Fruit fly (Drosophila melanogaster): Measurements from ENCODE around the gene CG32191.

CG32191 gene

DNA sequence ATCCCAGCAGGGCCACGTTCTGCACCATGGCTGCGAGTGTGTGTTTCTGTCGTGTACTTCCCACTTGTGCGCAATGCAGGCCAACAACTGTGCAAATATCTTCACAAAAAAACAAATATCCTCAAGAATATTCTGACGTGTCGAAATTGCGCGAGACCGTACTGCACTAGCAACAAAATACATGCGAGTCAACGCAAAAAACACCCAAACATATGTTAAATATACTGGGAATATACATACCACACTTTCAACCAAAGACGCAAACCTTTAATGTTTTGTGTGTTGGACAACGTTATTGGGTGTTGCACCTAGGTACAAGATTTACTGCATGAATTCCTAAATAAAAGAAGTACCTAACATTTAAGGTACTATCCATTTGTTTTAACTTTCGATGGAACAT is 6.8 kb downstream of the CG32191 start, which contains the start of gene NUCB1 (continued):
- no peak for TF ChIP-seq gcm (GFP tag; optimal IDR thresholded peaks at IDR 0.05)
- TF ChIP-seq seq (GFP tag; IDR thresholded peaks at IDR 0.05): no peak
- no peak for TF ChIP-seq ham (GFP tag; IDR thresholded peaks at IDR 0.05)
- TF ChIP-seq CG4360 (GFP tag; IDR thresholded peaks at IDR 0.05): no peak
- no peak for TF ChIP-seq schlank (tag; optimal IDR thresholded peaks at IDR 0.05)
- TF ChIP-seq CG17385 (GFP tag; optimal IDR thresholded peaks at IDR 0.05): no peak
- TF ChIP-seq ERR (GFP tag; optimal IDR thresholded peaks at IDR 0.05): peak; percentile 34
- TF ChIP-seq Drgx (GFP tag; IDR thresholded peaks at IDR 0.05): no peak
- TF ChIP-seq cg (GFP tag; optimal IDR thresholded peaks at IDR 0.05): no peak
- TF ChIP-seq CG7556 (GFP tag; optimal IDR thresholded peaks at IDR 0.05): no peak
- TF ChIP-seq CG10462 (GFP tag; optimal IDR thresholded peaks at IDR 0.05): no peak
- peak; percentile 48; the same call in 1 of the 3 replicates for TF ChIP-seq Opbp (GFP tag; IDR thresholded peaks at IDR 0.05; ENCODE audit: partially characterized antibody)
- TF ChIP-seq CG10565 (GFP tag; optimal IDR thresholded peaks at IDR 0.05): no peak
- no peak for TF ChIP-seq ap (GFP tag; IDR thresholded peaks at IDR 0.05)
- TF ChIP-seq Hey (tag; optimal IDR thresholded peaks at IDR 0.05): no peak
- TF ChIP-seq tll (GFP tag; optimal IDR thresholded peaks at IDR 0.05): peak in 1 of 2 experiments; percentile 74
- no peak for TF ChIP-seq CG9876 (GFP tag; optimal IDR thresholded peaks at IDR 0.05)
- no peak for TF ChIP-seq scrt (GFP tag; optimal IDR thresholded peaks at IDR 0.05)
- peak; percentile 48 for TF ChIP-seq HHEX (GFP tag; optimal IDR thresholded peaks at IDR 0.05)
- TF ChIP-seq HLH4C (GFP tag; IDR thresholded peaks at IDR 0.05; ENCODE audit: partially characterized antibody): no peak
- TF ChIP-seq CG7987 (GFP tag; optimal IDR thresholded peaks at IDR 0.05): peak; percentile 16
- peak; percentile 37; the same call in 1 of the 2 replicates for TF ChIP-seq CG17328 (GFP tag; IDR thresholded peaks at IDR 0.05)
- no peak for TF ChIP-seq hb (GFP tag; IDR thresholded peaks at IDR 0.05; ENCODE audit: partially characterized antibody)
- no peak for TF ChIP-seq en (GFP tag; optimal IDR thresholded peaks at IDR 0.05)
- TF ChIP-seq dpn (GFP tag; optimal IDR thresholded peaks at IDR 0.05): peak; percentile 47 to 64
- no peak for TF ChIP-seq CG7745 (tag; optimal IDR thresholded peaks at IDR 0.05)
- no peak for TF ChIP-seq Blimp-1 (GFP tag; optimal IDR thresholded peaks at IDR 0.05)
- no peak for TF ChIP-seq CG10321 (GFP tag; IDR thresholded peaks at IDR 0.05)
- no peak for TF ChIP-seq CG2889 (GFP tag; IDR thresholded peaks at IDR 0.05)
- TF ChIP-seq Six4 (GFP tag; optimal IDR thresholded peaks at IDR 0.05): no peak
- TF ChIP-seq esg (GFP tag; conservative IDR thresholded peaks at IDR 0.05): no peak
- TF ChIP-seq Fer3 (tag; optimal IDR thresholded peaks at IDR 0.05): no peak
- no peak for TF ChIP-seq toy (GFP tag; IDR thresholded peaks at IDR 0.05)
- peak; percentile 97 for TF ChIP-seq stwl (tag; optimal IDR thresholded peaks at IDR 0.05)
- peak; percentile 37; the same call in 1 of the 2 replicates for TF ChIP-seq Bgb (GFP tag; IDR thresholded peaks at IDR 0.05; ENCODE audit: partially characterized antibody)
- no peak for TF ChIP-seq cad (GFP tag; optimal IDR thresholded peaks at IDR 0.05)
- peak; percentile 83 for TF ChIP-seq CG15514 (GFP tag; optimal IDR thresholded peaks at IDR 0.05)
- no peak for TF ChIP-seq CG9437 (GFP tag; optimal IDR thresholded peaks at IDR 0.05)
- TF ChIP-seq Ssrp (tag; optimal IDR thresholded peaks at IDR 0.05): no peak
- TF ChIP-seq crol (GFP tag; IDR thresholded peaks at IDR 0.05): no peak
- no peak for TF ChIP-seq PHDP (tag; optimal IDR thresholded peaks at IDR 0.05)
- peak; percentile 83 for TF ChIP-seq HmgZ (tag; optimal IDR thresholded peaks at IDR 0.05)
- no peak for TF ChIP-seq ttk (GFP tag; IDR thresholded peaks at IDR 0.05)
- no peak for TF ChIP-seq CTCF (GFP tag; optimal IDR thresholded peaks at IDR 0.05)
- TF ChIP-seq CG16815 (GFP tag; optimal IDR thresholded peaks at IDR 0.05): no peak
- peak; percentile 97 for TF ChIP-seq row (GFP tag; IDR thresholded peaks at IDR 0.05)
- TF ChIP-seq chif (GFP tag; optimal IDR thresholded peaks at IDR 0.05): no peak
- 0 out of 3 replicates have a peak, but pooled peaks have one; percentile 13 for TF ChIP-seq zfh1 (GFP tag; IDR thresholded peaks at IDR 0.05)
- TF ChIP-seq Myb (GFP tag; optimal IDR thresholded peaks at IDR 0.05): peak; percentile 60
- no peak for TF ChIP-seq ato (GFP tag; IDR thresholded peaks at IDR 0.05; ENCODE audit: partially characterized antibody)
- peak; percentile 29 for TF ChIP-seq CG30403 (GFP tag; optimal IDR thresholded peaks at IDR 0.05)

All from whole organism, embryonic.